Worm (Caenorhabditis elegans): ENCODE data around the gene srw-100.

srw-100 gene

DNA sequence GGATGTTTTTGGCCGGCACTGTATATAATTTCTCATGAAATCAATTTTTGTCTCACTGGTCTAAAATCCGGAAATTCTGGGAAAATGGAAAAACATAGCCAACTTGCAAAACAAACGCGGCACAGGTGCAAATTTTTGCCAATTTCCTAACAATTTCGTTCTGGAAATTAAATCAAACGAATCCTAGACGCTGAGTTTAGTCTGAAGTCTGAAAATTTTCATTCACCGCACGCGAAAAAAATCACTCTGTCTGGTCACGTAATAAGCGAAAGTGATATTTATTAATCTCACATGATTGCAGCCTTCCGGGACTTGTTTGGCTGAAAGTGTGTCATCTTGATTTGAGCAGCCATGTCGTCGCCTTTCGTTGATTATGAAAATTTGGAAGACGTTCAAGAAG is 5.9 kb downstream of the srw-100 start, which contains the start of gene srw-103:
Gene srw-103 (plus strand): TSS at position 301 of the 400 bp plus-strand sequence.
- TF ChIP-seq dpl-1 (GFP tag; optimal IDR thresholded peaks at IDR 0.05) = no peak
- TF ChIP-seq fkh-8 (tag; optimal IDR thresholded peaks at IDR 0.05) = peak; percentile 7

DNA sequence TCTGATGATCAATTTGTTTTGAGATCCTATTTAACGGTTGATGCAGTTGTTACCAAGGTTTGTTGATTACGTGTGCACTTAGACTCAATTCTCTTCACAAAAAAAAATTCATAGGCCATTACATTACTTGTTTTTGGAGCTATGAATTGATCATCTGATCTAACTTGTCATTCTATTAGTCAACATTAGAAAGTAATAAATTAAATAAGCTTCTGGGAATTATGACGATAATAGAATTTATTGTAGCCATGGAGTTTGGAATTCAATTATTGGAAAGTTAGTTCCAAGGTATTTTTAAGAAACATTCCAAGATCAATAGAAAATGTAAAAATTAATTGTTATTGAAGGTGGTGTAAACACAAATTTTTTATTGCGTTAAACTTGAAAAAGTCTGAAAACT is 7.2 kb downstream of the srw-100 start:
- TF ChIP-seq nhr-71 (tag; optimal IDR thresholded peaks at IDR 0.05) = peak; percentile 52
- TF ChIP-seq efl-3 (GFP tag; optimal IDR thresholded peaks at IDR 0.05) = no peak
- peak; percentile 60 for TF ChIP-seq fkh-8 (tag; optimal IDR thresholded peaks at IDR 0.05)
- TF ChIP-seq ceh-8 (GFP tag; optimal IDR thresholded peaks at IDR 0.05) = peak; percentile 68
- TF ChIP-seq isw-1 (GFP tag; IDR thresholded peaks at IDR 0.05) = no peak
- peak; percentile 13 for TF ChIP-seq nhr-11 (tag; optimal IDR thresholded peaks at IDR 0.05)
- TF ChIP-seq mdl-1 (tag; optimal IDR thresholded peaks at IDR 0.05) = no peak

DNA sequence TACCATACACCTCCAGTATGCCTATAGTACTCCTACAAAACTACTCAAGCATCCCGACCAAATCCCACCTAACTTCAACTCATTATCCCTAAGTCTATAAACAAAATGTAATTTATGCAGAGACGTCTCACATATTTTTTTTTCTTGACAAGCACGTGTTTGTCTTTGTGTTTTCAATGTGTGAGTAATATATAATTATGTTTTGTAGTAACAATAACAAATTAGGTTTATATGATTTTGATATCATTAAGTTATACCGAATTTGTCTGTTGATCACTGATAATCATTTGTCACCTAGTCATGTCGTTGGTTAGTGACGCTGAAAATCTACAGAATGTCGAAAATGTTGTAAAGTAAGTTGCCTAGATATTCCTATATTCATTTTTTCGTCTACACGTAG is 8.9 kb downstream of the srw-100 start, which contains the start of gene srw-102:
Gene srw-102 (plus strand): TSS at position 301 of the 400 bp plus-strand sequence.
- TF ChIP-seq ceh-8 (GFP tag; optimal IDR thresholded peaks at IDR 0.05) (peak; percentile 81), nhr-47 (tag; optimal IDR thresholded peaks at IDR 0.05) (peak; percentile 21), lin-35 (GFP tag; optimal IDR thresholded peaks at IDR 0.05) (no peak), isw-1 (GFP tag; IDR thresholded peaks at IDR 0.05) (no peak), jun-1 (tag; optimal IDR thresholded peaks at IDR 0.05) (no peak)

DNA sequence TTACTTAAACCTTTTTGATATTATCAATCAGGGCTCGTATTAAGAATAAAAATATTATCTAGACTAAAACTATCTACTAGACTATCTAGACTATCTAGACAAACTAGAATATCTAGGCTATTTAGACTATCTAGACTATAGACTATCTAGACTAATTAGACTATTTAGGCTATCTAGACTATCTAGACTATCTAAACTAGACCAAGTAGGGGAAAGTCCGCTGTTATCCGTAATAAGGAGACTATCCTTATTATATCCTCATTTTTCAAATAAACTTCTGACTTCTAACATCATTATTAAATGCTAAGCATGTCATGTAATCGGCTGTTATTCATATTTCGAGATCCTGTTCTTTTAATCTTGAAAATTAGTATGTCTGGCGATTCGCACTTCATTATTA is 11.0 kb downstream of the srw-100 start, which contains the start of gene srw-101:
Gene srw-101 (plus strand): TSS at position 301 of the 400 bp plus-strand sequence.
- TF ChIP-seq hpl-2 (GFP tag; optimal IDR thresholded peaks at IDR 0.05) (no peak), zag-1 (tag; optimal IDR thresholded peaks at IDR 0.05) (no peak), ets-5 (GFP tag; IDR thresholded peaks at IDR 0.05) (no peak), unc-98 (GFP tag; IDR thresholded peaks at IDR 0.05) (no peak), lin-39 (tag; optimal IDR thresholded peaks at IDR 0.05) (no peak), dsc-1 (tag; optimal IDR thresholded peaks at IDR 0.05) (no peak), Y116A8C.19 (tag; optimal IDR thresholded peaks at IDR 0.05; ENCODE audit: borderline replicate concordance) (no peak), nhr-76 (tag; optimal IDR thresholded peaks at IDR 0.05) (no peak), ceh-82 (tag; optimal IDR thresholded peaks at IDR 0.05) (no peak), unc-86 (tag; optimal IDR thresholded peaks at IDR 0.05) (no peak), fkh-10 (GFP tag; optimal IDR thresholded peaks at IDR 0.05) (no peak), pag-3 (tag; optimal IDR thresholded peaks at IDR 0.05; ENCODE audit: borderline replicate concordance, insufficient read depth) (no peak)

DNA sequence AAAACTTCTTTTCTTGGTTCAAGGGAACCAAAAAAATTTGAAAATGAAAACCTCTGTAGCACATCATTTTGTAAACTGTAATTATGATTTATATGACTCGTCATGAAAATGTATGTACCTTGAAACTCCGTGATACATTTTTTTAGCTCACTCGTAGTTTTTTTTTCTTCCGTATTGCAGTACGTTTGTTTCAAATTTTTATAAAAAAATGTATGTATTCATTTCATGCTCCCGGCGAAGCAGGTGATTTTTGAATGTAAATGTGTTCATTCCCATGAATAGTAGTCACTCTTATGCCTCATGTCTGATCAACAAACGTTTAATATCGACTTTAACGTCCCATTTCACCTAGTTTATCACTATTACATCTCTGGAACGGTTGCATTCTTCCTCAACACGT is 14.3 kb downstream of the srw-100 start, which contains the start of gene sri-27:
Gene sri-27 (plus strand): TSS at position 301 of the 400 bp plus-strand sequence.
- TF ChIP-seq nhr-84 (tag; optimal IDR thresholded peaks at IDR 0.05) = no peak
- TF ChIP-seq blmp-1 (tag; optimal IDR thresholded peaks at IDR 0.05) = no peak
- TF ChIP-seq sup-37 (GFP tag; optimal IDR thresholded peaks at IDR 0.05) = no peak
- TF ChIP-seq nhr-19 (GFP tag; conservative IDR thresholded peaks at IDR 0.05) = no peak
- no peak for TF ChIP-seq nhr-71 (tag; optimal IDR thresholded peaks at IDR 0.05)

DNA sequence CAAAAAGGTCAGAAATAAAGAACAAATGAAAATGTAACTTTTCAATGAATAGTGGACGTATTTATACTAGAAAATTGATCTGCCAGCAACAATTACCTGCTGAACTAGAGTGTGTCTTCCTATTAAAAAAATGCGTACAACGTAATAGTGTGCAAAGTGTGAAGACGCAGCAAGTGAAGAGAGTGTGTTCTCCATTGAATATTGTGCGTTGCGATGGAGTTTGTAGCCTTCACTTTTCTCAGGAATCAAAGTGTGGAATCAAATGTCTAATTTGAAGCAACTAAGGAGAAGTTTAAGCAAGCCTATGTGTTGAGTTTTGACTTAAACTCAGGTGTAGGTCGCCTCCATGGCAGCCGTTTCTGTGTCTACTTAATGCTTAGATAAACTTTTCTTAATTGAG is 20.9 kb downstream of the srw-100 start, which contains the start of gene gst-21:
Gene gst-21 (minus strand): TSS at position 101 of the 400 bp plus-strand sequence.
- no peak for TF ChIP-seq nhr-76 (tag; optimal IDR thresholded peaks at IDR 0.05)
- TF ChIP-seq nhr-20 (tag; optimal IDR thresholded peaks at IDR 0.05) = peak; percentile 29
- TF ChIP-seq C04F5.9 (tag; optimal IDR thresholded peaks at IDR 0.05) = no peak

DNA sequence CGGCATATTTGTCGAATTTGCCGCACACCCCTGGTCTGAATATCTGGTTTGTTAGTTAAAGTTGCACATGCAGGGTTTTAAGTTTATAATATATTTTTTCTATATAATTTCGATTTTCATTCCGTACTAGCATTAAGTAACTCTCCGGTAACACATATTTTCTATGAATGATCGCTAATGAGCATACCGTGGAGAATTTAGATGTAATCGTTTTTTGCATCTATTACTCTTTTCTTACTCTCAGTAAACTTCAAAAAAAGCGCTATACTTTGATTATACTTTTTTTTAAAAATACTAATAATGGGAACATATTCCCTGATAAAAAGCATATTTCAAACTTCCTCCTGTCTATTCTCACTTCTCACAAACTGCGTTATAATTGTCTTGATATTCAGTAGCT is 23.6 kb downstream of the srw-100 start, which contains the start of gene str-160:
Gene str-160 (plus strand): TSS at position 301 of the 400 bp plus-strand sequence.
- TF ChIP-seq nhr-77 (tag; optimal IDR thresholded peaks at IDR 0.05) (no peak), snu-23 (GFP tag; optimal IDR thresholded peaks at IDR 0.05) (no peak), sox-4 (tag; optimal IDR thresholded peaks at IDR 0.05) (no peak), aly-2 (tag; optimal IDR thresholded peaks at IDR 0.05) (no peak), fkh-8 (tag; optimal IDR thresholded peaks at IDR 0.05) (no peak), xbp-1 (tag; optimal IDR thresholded peaks at IDR 0.05) (no peak), rnt-1 (tag; optimal IDR thresholded peaks at IDR 0.05) (no peak), dsc-1 (tag; optimal IDR thresholded peaks at IDR 0.05) (no peak), fos-1 (tag; optimal IDR thresholded peaks at IDR 0.05) (no peak), hpl-2 (GFP tag; optimal IDR thresholded peaks at IDR 0.05) (no peak), nhr-19 (GFP tag; conservative IDR thresholded peaks at IDR 0.05) (no peak), nhr-237 (tag; optimal IDR thresholded peaks at IDR 0.05) (no peak), blmp-1 (tag; optimal IDR thresholded peaks at IDR 0.05) (no peak), ztf-11 (tag; optimal IDR thresholded peaks at IDR 0.05) (no peak), egl-27 (tag; optimal IDR thresholded peaks at IDR 0.05) (no peak)

Measured in whole organism, L1 larva.